Worm (Caenorhabditis elegans): ENCODE results near the gene F28B4.3.

- TF ChIP-seq nhr-12 (tag; optimal IDR thresholded peaks at IDR 0.05) (no peak), elt-1 (tag; optimal IDR thresholded peaks at IDR 0.05) (no peak), elt-3 (tag; optimal IDR thresholded peaks at IDR 0.05) (peak in 1 of 3 experiments; percentile 41), daf-12 (tag; optimal IDR thresholded peaks at IDR 0.05) (no peak), ceh-9 (tag; optimal IDR thresholded peaks at IDR 0.05) (no peak), tbx-2 (tag; optimal IDR thresholded peaks at IDR 0.05) (no peak), ztf-4 (tag; optimal IDR thresholded peaks at IDR 0.05) (no peak), ama-1 (optimal IDR thresholded peaks at IDR 0.05) (no peak), snpc-4 (tag; optimal IDR thresholded peaks at IDR 0.05) (no peak), egl-27 (tag; optimal IDR thresholded peaks at IDR 0.05) (no peak), nhr-237 (tag; optimal IDR thresholded peaks at IDR 0.05) (no peak), pqm-1 (tag; optimal IDR thresholded peaks at IDR 0.05) (peak; percentile 4)
Measured at ce11 chrX:3218040-3218795, 17.0 kb downstream of the F28B4.3 start.

Measured in whole organism, L3 larva.